Fruit fly (Drosophila melanogaster) whole organism, prepupa: ENCODE measurements around the gene CG43658.

ENCODE experiments used
- Blimp-1 ChIP-seq: fragments of 200-800 bp; sonication (Bioruptor generic); optimal IDR thresholded peaks from 3 replicates; lab custom pipeline; 2017; ENCODE audit warnings: missing biosample characterization, missing genetic modification characterization, mild to moderate bottlenecking, moderate library complexity, missing genetic modification reagents
- CG10631 ChIP-seq: fragments of 200-800 bp; sonication (Bioruptor generic); optimal IDR thresholded peaks from 2 replicates; lab custom pipeline; 2016; ENCODE audit warnings: missing biosample characterization, missing genetic modification characterization
- CG11762 ChIP-seq: fragments of 200-800 bp; sonication (Bioruptor generic); optimal IDR thresholded peaks from 3 replicates; lab custom pipeline; 2016; ENCODE audit warnings: missing biosample characterization, missing genetic modification characterization; ENCODE audit not compliant: insufficient read depth
- CG11902 ChIP-seq: fragments of 200-800 bp; sonication (Bioruptor generic); optimal IDR thresholded peaks from 3 replicates; lab custom pipeline; 2016; ENCODE audit warnings: missing biosample characterization, missing genetic modification characterization
- CG15336 ChIP-seq: fragments of 200-800 bp; sonication (Bioruptor generic); IDR thresholded peaks from 2 replicates; pipeline ENCODE4 v1.3.6; 2022; ENCODE audit warnings: missing biosample characterization, missing genetic modification characterization
- CG1621 ChIP-seq: fragments of 200-800 bp; sonication (Bioruptor generic); optimal IDR thresholded peaks from 3 replicates; lab custom pipeline; 2018; ENCODE audit warnings: missing biosample characterization, mild to moderate bottlenecking, missing genetic modification characterization
- CG3032 ChIP-seq: fragments of 200-800 bp; optimal IDR thresholded peaks from 2 replicates; lab custom pipeline; 2019; ENCODE audit warnings: missing biosample characterization, mild to moderate bottlenecking, missing genetic modification characterization, moderate library complexity
- CG31627 ChIP-seq: fragments of 200-800 bp; sonication (Bioruptor generic); optimal IDR thresholded peaks from 3 replicates; lab custom pipeline; 2016; ENCODE audit warnings: missing biosample characterization, missing genetic modification characterization
- CG32006 ChIP-seq: fragments of 200-800 bp; sonication (Bioruptor generic); optimal IDR thresholded peaks from 3 replicates; lab custom pipeline; 2017; ENCODE audit warnings: missing biosample characterization, mild to moderate bottlenecking, missing genetic modification characterization
- CG34406 ChIP-seq: fragments of 200-800 bp; sonication (Bioruptor generic); optimal IDR thresholded peaks from 3 replicates; lab custom pipeline; 2016; ENCODE audit warnings: missing biosample characterization, missing genetic modification characterization
- CG3919 ChIP-seq: fragments of 200-800 bp; sonication (Bioruptor generic); optimal IDR thresholded peaks from 3 replicates; lab custom pipeline; 2016; ENCODE audit warnings: missing biosample characterization, missing genetic modification characterization
- CG4318 ChIP-seq: fragments of 200-800 bp; sonication (Bioruptor generic); optimal IDR thresholded peaks from 3 replicates; lab custom pipeline; 2017; ENCODE audit warnings: missing biosample characterization, mild to moderate bottlenecking, missing genetic modification characterization
- CG6163 ChIP-seq: fragments of 200-800 bp; sonication (Bioruptor generic); IDR thresholded peaks from 3 replicates; pipeline ENCODE4 v1.3.6; 2022; ENCODE audit warnings: missing biosample characterization, missing genetic modification characterization
- CG6276 ChIP-seq: fragments of 200-800 bp; sonication (Bioruptor generic); optimal IDR thresholded peaks from 2 replicates; lab custom pipeline; 2017; ENCODE audit warnings: missing biosample characterization, mild to moderate bottlenecking, missing genetic modification characterization
- CG6854 ChIP-seq: fragments of 200-800 bp; sonication (Bioruptor generic); optimal IDR thresholded peaks from 2 replicates; lab custom pipeline; 2017; ENCODE audit warnings: missing biosample characterization, mild to moderate bottlenecking, missing genetic modification characterization
- CG7368 ChIP-seq: fragments of 200-800 bp; sonication (Bioruptor generic); optimal IDR thresholded peaks from 3 replicates; lab custom pipeline; 2016; ENCODE audit warnings: missing biosample characterization, missing genetic modification characterization
- CG8119 ChIP-seq: fragments of 200-800 bp; sonication (Bioruptor generic); IDR thresholded peaks from 3 replicates; pipeline ENCODE4 v1.3.6; 2022; ENCODE audit warnings: missing biosample characterization, missing genetic modification characterization
- CG8319 ChIP-seq: fragments of 200-800 bp; sonication (Bioruptor generic); optimal IDR thresholded peaks from 3 replicates; lab custom pipeline; 2016; ENCODE audit warnings: missing biosample characterization, missing genetic modification characterization
- CG8632 ChIP-seq: fragments of 200-800 bp; sonication (Bioruptor generic); optimal IDR thresholded peaks from 3 replicates; lab custom pipeline; 2016; ENCODE audit warnings: missing biosample characterization, missing genetic modification characterization
- CG9139 ChIP-seq: fragments of 200-800 bp; sonication (Bioruptor generic); optimal IDR thresholded peaks from 3 replicates; lab custom pipeline; 2017; ENCODE audit warnings: missing biosample characterization, mild to moderate bottlenecking, missing genetic modification characterization
- Eip75B ChIP-seq: fragments of 200-800 bp; sonication (Bioruptor generic); optimal IDR thresholded peaks from 3 replicates; lab custom pipeline; 2016; ENCODE audit warnings: missing biosample characterization, missing genetic modification characterization
- Eip78C ChIP-seq: fragments of 200-800 bp; sonication (Bioruptor generic); peaks from one replicate; lab custom pipeline; 2016; ENCODE audit warnings: missing biosample characterization, missing genetic modification characterization
- Eip93F ChIP-seq: fragments of 200-800 bp; sonication (Bioruptor generic); optimal IDR thresholded peaks from 2 replicates; lab custom pipeline; 2016; ENCODE audit warnings: missing biosample characterization, mild to moderate bottlenecking, missing genetic modification characterization
- Ets21C ChIP-seq: fragments of 200-800 bp; sonication (Bioruptor generic); optimal IDR thresholded peaks from 3 replicates; lab custom pipeline; 2016; ENCODE audit warnings: missing biosample characterization, missing genetic modification characterization
- Ets96B ChIP-seq: fragments of 200-800 bp; optimal IDR thresholded peaks from 2 replicates; lab custom pipeline; 2019; ENCODE audit warnings: missing biosample characterization, mild to moderate bottlenecking, missing genetic modification characterization, moderate library complexity
- Hr38 ChIP-seq: sonication (Bioruptor generic); optimal IDR thresholded peaks from 2 replicates; lab custom pipeline; 2016; ENCODE audit warnings: missing biosample characterization, missing genetic modification characterization
- Hr4 ChIP-seq: fragments of 200-800 bp; sonication (Bioruptor generic); optimal IDR thresholded peaks from 3 replicates; lab custom pipeline; 2016; ENCODE audit warnings: missing biosample characterization, missing genetic modification characterization
- Lpt ChIP-seq: fragments of 200-800 bp; sonication (Bioruptor generic); optimal IDR thresholded peaks from 3 replicates; lab custom pipeline; 2016; ENCODE audit warnings: missing biosample characterization, missing genetic modification characterization
- OdsH ChIP-seq: fragments of 200-800 bp; sonication (Bioruptor generic); optimal IDR thresholded peaks from 3 replicates; lab custom pipeline; 2016; ENCODE audit warnings: missing biosample characterization, missing genetic modification characterization
- Smox ChIP-seq: fragments of 200-800 bp; sonication (Bioruptor generic); optimal IDR thresholded peaks from 3 replicates; lab custom pipeline; 2016; ENCODE audit warnings: missing biosample characterization, missing genetic modification characterization
- Sox102F ChIP-seq: fragments of 200-800 bp; sonication (Bioruptor generic); optimal IDR thresholded peaks from 2 replicates; lab custom pipeline; 2016; ENCODE audit warnings: missing biosample characterization, mild to moderate bottlenecking, missing genetic modification characterization
- Sox14 ChIP-seq: fragments of 200-800 bp; sonication (Bioruptor generic); optimal IDR thresholded peaks from 3 replicates; lab custom pipeline; 2016; ENCODE audit warnings: missing biosample characterization, missing genetic modification characterization
- Sox15 ChIP-seq: fragments of 200-800 bp; sonication (Bioruptor generic); optimal IDR thresholded peaks from 3 replicates; lab custom pipeline; 2016; ENCODE audit warnings: missing biosample characterization, missing genetic modification characterization
- achi ChIP-seq: fragments of 200-800 bp; sonication (Bioruptor generic); optimal IDR thresholded peaks from 3 replicates; lab custom pipeline; 2016; ENCODE audit warnings: missing biosample characterization, missing genetic modification characterization
- cyc ChIP-seq: fragments of 200-800 bp; sonication (Bioruptor generic); optimal IDR thresholded peaks from 3 replicates; lab custom pipeline; 2016; ENCODE audit warnings: missing biosample characterization, missing genetic modification characterization
- dac ChIP-seq: fragments of 200-800 bp; sonication (Bioruptor generic); optimal IDR thresholded peaks from 2 replicates; lab custom pipeline; 2017; ENCODE audit warnings: missing biosample characterization, mild to moderate bottlenecking, missing genetic modification characterization
- dsx ChIP-seq: fragments of 200-800 bp; optimal IDR thresholded peaks from 3 replicates; lab custom pipeline; 2019; ENCODE audit warnings: missing biosample characterization, mild to moderate bottlenecking, missing genetic modification characterization, moderate library complexity; ENCODE audit not compliant: poor library complexity, severe bottlenecking
- eg ChIP-seq: fragments of 200-800 bp; sonication (Bioruptor generic); IDR thresholded peaks from 3 replicates; pipeline ENCODE4 v1.3.6; 2022; ENCODE audit warnings: missing biosample characterization, missing genetic modification characterization
- fd85E ChIP-seq: fragments of 200-800 bp; sonication (Bioruptor generic); optimal IDR thresholded peaks from 3 replicates; lab custom pipeline; 2016; ENCODE audit warnings: missing biosample characterization, missing genetic modification characterization
- fkh ChIP-seq: fragments of 200-800 bp; sonication (Bioruptor generic); optimal IDR thresholded peaks from 3 replicates; lab custom pipeline; 2017; ENCODE audit warnings: missing biosample characterization, mild to moderate bottlenecking, missing genetic modification characterization, moderate library complexity
- lz ChIP-seq: fragments of 200-800 bp; sonication (Bioruptor generic); optimal IDR thresholded peaks from 3 replicates; lab custom pipeline; 2016; ENCODE audit warnings: missing biosample characterization, missing genetic modification characterization
- pdm3 ChIP-seq: fragments of 200-800 bp; sonication (Bioruptor generic); optimal IDR thresholded peaks from 3 replicates; lab custom pipeline; 2016; ENCODE audit warnings: missing biosample characterization, missing genetic modification characterization
- salr ChIP-seq, 2 experiments: fragments of 200-800 bp; sonication (Bioruptor generic); optimal IDR thresholded peaks; 3 replicates each; lab custom pipeline; 2016 to 2018; ENCODE audit warnings: missing biosample characterization in 2 of 2, missing genetic modification characterization in 2 of 2, mild to moderate bottlenecking in 1 of 2
- spab ChIP-seq: fragments of 200-800 bp; sonication (Bioruptor generic); optimal IDR thresholded peaks from 2 replicates; lab custom pipeline; 2017; ENCODE audit warnings: missing biosample characterization, mild to moderate bottlenecking, missing genetic modification characterization, missing genetic modification reagents
- ss ChIP-seq, 2 experiments: fragments of 200-800 bp; sonication (Bioruptor generic); optimal IDR thresholded peaks; 2 replicates in 1 of 2; 3 replicates in 1 of 2; lab custom pipeline; 2017 to 2018; ENCODE audit warnings: mild to moderate bottlenecking in 2 of 2, missing biosample characterization in 2 of 2, missing genetic modification characterization in 2 of 2, moderate library complexity in 1 of 2
- topi ChIP-seq: fragments of 200-800 bp; sonication (Bioruptor generic); optimal IDR thresholded peaks from 3 replicates; lab custom pipeline; 2016; ENCODE audit warnings: missing biosample characterization, missing genetic modification characterization
- vri ChIP-seq: fragments of 200-800 bp; sonication (Bioruptor generic); optimal IDR thresholded peaks from 3 replicates; lab custom pipeline; 2016; ENCODE audit warnings: missing biosample characterization, mild to moderate bottlenecking, missing genetic modification characterization

CG43658 gene

dm6 chrX:17493635-17494296, 67.2 kb downstream of the CG43658 start (continued):
- peak in 1 of 2 experiments; percentile 36 for TF ChIP-seq salr (GFP tag; optimal IDR thresholded peaks at IDR 0.05; lab: Kevin White, UChicago)
- TF ChIP-seq achi (GFP tag; lab: Kevin White, UChicago) = peak; percentile 51
- TF ChIP-seq Ets21C (GFP tag; lab: Kevin White, UChicago) = peak; percentile 20
- TF ChIP-seq Sox102F (GFP tag; lab: Kevin White, UChicago) = peak; percentile 45
- peak; percentile 28 for TF ChIP-seq Eip75B (GFP tag; lab: Kevin White, UChicago)
- peak; percentile 55 for TF ChIP-seq topi
- TF ChIP-seq Hr4 (GFP tag; lab: Kevin White, UChicago) = peak; percentile 5
- TF ChIP-seq pdm3 (GFP tag; lab: Kevin White, UChicago) = peak; percentile 44
- TF ChIP-seq Eip93F (GFP tag; lab: Kevin White, UChicago) = peak; percentile 22
- peak; percentile 1 for TF ChIP-seq spab
- peak; percentile 63 for TF ChIP-seq CG32006 (GFP tag; lab: Kevin White, UChicago)
- peak; percentile 56 for TF ChIP-seq cyc
- peak; percentile 25 to 61 for TF ChIP-seq ss (GFP tag; optimal IDR thresholded peaks at IDR 0.05; lab: Kevin White, UChicago)
- TF ChIP-seq CG6854 (GFP tag; lab: Kevin White, UChicago) = no peak
- peak; percentile 58 for TF ChIP-seq OdsH (GFP tag; lab: Kevin White, UChicago)
- TF ChIP-seq CG11902 (GFP tag; lab: Kevin White, UChicago) = peak; percentile 59

dm6 chrX:17491184-17491583, 69.8 kb downstream of the CG43658 start:
- TF ChIP-seq CG1621 (tag; lab: Kevin White, UChicago) (peak; percentile 76), CG31627 (GFP tag; lab: Kevin White, UChicago) (peak; percentile 95), Blimp-1 (GFP tag; lab: Kevin White, UChicago) (peak; percentile 81), CG8319 (GFP tag; lab: Kevin White, UChicago) (peak; percentile 81), CG4318 (peak; percentile 54), Hr4 (GFP tag; lab: Kevin White, UChicago) (peak; percentile 81), Smox (GFP tag; lab: Kevin White, UChicago) (peak; percentile 96), CG9139 (GFP tag; lab: Kevin White, UChicago) (peak; percentile 58), spab (peak; percentile 59), Eip78C (GFP tag; lab: Kevin White, UChicago) (peak; percentile 97), Sox102F (GFP tag; lab: Kevin White, UChicago) (peak; percentile 96), dac (peak; percentile 65), CG6163 (GFP tag; lab: Robert Waterston, UW) (peak; percentile 95), CG3032 (peak; percentile 77), CG8632 (peak; percentile 86), fkh (no peak), cyc (peak; percentile 96), fd85E (GFP tag; lab: Kevin White, UChicago) (peak; percentile 59), Lpt (GFP tag; lab: Kevin White, UChicago) (peak; percentile 87), CG10631 (GFP tag; lab: Kevin White, UChicago) (peak; percentile 88), CG8119 (GFP tag; lab: Robert Waterston, UW) (peak; percentile 89), Eip93F (GFP tag; lab: Kevin White, UChicago) (peak; percentile 90), topi (peak; percentile 97), Hr38 (GFP tag; lab: Kevin White, UChicago) (no peak), CG6276 (GFP tag; lab: Kevin White, UChicago) (peak; percentile 76), Sox15 (GFP tag; lab: Kevin White, UChicago) (peak; percentile 82), Ets21C (GFP tag; lab: Kevin White, UChicago) (peak; percentile 92), Ets96B (peak; percentile 76), lz (GFP tag; lab: Kevin White, UChicago) (peak; percentile 95), CG3919 (GFP tag; lab: Kevin White, UChicago) (peak; percentile 88), eg (GFP tag; lab: Robert Waterston, UW) (peak; percentile 94), pdm3 (GFP tag; lab: Kevin White, UChicago) (peak; percentile 90), CG32006 (GFP tag; lab: Kevin White, UChicago) (peak; percentile 83), salr (GFP tag; optimal IDR thresholded peaks at IDR 0.05; lab: Kevin White, UChicago) (peak; percentile 67 to 73), CG11762 (GFP tag; lab: Kevin White, UChicago) (peak; percentile 85), Sox14 (GFP tag; lab: Kevin White, UChicago) (peak; percentile 95), dsx (peak; percentile 80), CG7368 (GFP tag; lab: Kevin White, UChicago) (peak; percentile 83), vri (GFP tag; lab: Kevin White, UChicago) (peak; percentile 96), CG34406 (GFP tag; lab: Kevin White, UChicago) (peak; percentile 90), ss (GFP tag; optimal IDR thresholded peaks at IDR 0.05; lab: Kevin White, UChicago) (peak; percentile 61 to 68), CG15336 (GFP tag; lab: Robert Waterston, UW) (peak; percentile 90)
